Worm (Caenorhabditis elegans) whole organism, L1 larva: ENCODE results near the gene ZK402.5.

Experiments
- C04F5.9 ChIP-seq: sonication (generic microtip); optimal IDR thresholded peaks from 2 replicates; lab custom pipeline; 2016; ENCODE audit warnings: missing genetic modification characterization, missing compliant biosample characterization
- C16A3.4 ChIP-seq: fragments of 150-350 bp; optimal IDR thresholded peaks from 2 replicates; lab custom pipeline; 2014; ENCODE audit warnings: missing biosample characterization, missing genetic modification characterization
- aha-1 ChIP-seq: fragments of 150-350 bp; optimal IDR thresholded peaks from 2 replicates; lab custom pipeline; 2014; ENCODE audit warnings: missing biosample characterization, missing genetic modification characterization
- alr-1 ChIP-seq: fragments of 200-800 bp; sonication (Bioruptor generic); optimal IDR thresholded peaks from 2 replicates; lab custom pipeline; 2018; ENCODE audit warnings: borderline replicate concordance, mild to moderate bottlenecking, missing genetic modification characterization, missing compliant biosample characterization
- aly-2 ChIP-seq: fragments of 150-350 bp; optimal IDR thresholded peaks from 2 replicates; lab custom pipeline; 2014; ENCODE audit warnings: missing biosample characterization, missing genetic modification characterization
- ama-1 ChIP-seq: fragments of 150-350 bp; optimal IDR thresholded peaks from 2 replicates; lab custom pipeline; 2014
- blmp-1 ChIP-seq: fragments of 150-350 bp; optimal IDR thresholded peaks from 2 replicates; lab custom pipeline; 2014; ENCODE audit warnings: missing biosample characterization, missing genetic modification characterization
- ceh-82 ChIP-seq, 3 experiments: fragments of 150-350 bp in 1 of 3; sonication (generic microtip) in 2 of 3; optimal IDR thresholded peaks; 2 replicates each; lab custom pipeline; 2014 to 2017; ENCODE audit warnings: missing biosample characterization in 3 of 3, missing genetic modification characterization in 3 of 3
- ceh-88 ChIP-seq: fragments of 200-800 bp; sonication (Bioruptor generic); IDR thresholded peaks from 2 replicates; pipeline ENCODE4 v1.3.6; 2022; ENCODE audit warnings: missing genetic modification characterization, missing compliant biosample characterization
- dpl-1 ChIP-seq, 3 experiments: fragments of 150-350 bp in 2 of 3; sonication (generic microtip) in 1 of 3; optimal IDR thresholded peaks; 2 replicates each; lab custom pipeline; 2014 to 2017; ENCODE audit warnings: missing biosample characterization in 3 of 3, missing genetic modification characterization in 3 of 3, missing genetic modification reagents in 3 of 3
- dsc-1 ChIP-seq: sonication (generic microtip); optimal IDR thresholded peaks from 2 replicates; lab custom pipeline; 2016; ENCODE audit warnings: mild to moderate bottlenecking, missing genetic modification characterization, missing compliant biosample characterization
- efl-1 ChIP-seq, 4 experiments: fragments of 150-350 bp; optimal IDR thresholded peaks in 3 of 4; peaks in 1 of 4; 1 replicate in 1 of 4; 2 replicates in 3 of 4; lab custom pipeline; 2014; ENCODE audit warnings: missing biosample characterization in 2 of 4, missing genetic modification characterization in 2 of 4, missing genetic modification reagents in 2 of 4
- elt-3 ChIP-seq, 6 experiments: fragments of 150-350 bp in 1 of 6; sonication (generic microtip); optimal IDR thresholded peaks; 2 replicates each; lab custom pipeline; 2017 to 2018; ENCODE audit warnings: missing biosample characterization in 6 of 6, missing genetic modification characterization in 6 of 6, inconsistent platforms in 1 of 6
- fkh-10 ChIP-seq: sonication (generic microtip); optimal IDR thresholded peaks from 2 replicates; lab custom pipeline; 2017; ENCODE audit warnings: missing biosample characterization, missing genetic modification reagents, missing genetic modification characterization
- fkh-4 ChIP-seq: sonication (generic microtip); optimal IDR thresholded peaks from 2 replicates; lab custom pipeline; 2016; ENCODE audit warnings: missing compliant biosample characterization, missing genetic modification characterization, borderline replicate concordance
- fkh-8 ChIP-seq: sonication (generic microtip); optimal IDR thresholded peaks from 2 replicates; lab custom pipeline; 2016; ENCODE audit warnings: mild to moderate bottlenecking, missing genetic modification characterization, missing compliant biosample characterization
- hlh-4 ChIP-seq: sonication (generic microtip); optimal IDR thresholded peaks from 2 replicates; lab custom pipeline; 2016; ENCODE audit warnings: mild to moderate bottlenecking, missing genetic modification characterization, missing compliant biosample characterization
- irx-1 ChIP-seq: sonication (generic microtip); optimal IDR thresholded peaks from 2 replicates; lab custom pipeline; 2016; ENCODE audit warnings: missing genetic modification characterization, missing compliant biosample characterization
- isw-1 ChIP-seq: fragments of 200-800 bp; sonication (Bioruptor generic); IDR thresholded peaks from 2 replicates; pipeline ENCODE4 v1.3.6; 2022; ENCODE audit warnings: missing genetic modification characterization, missing compliant biosample characterization
- lin-14 ChIP-seq: fragments of 200-800 bp; sonication (Bioruptor generic); optimal IDR thresholded peaks from 2 replicates; lab custom pipeline; 2018; ENCODE audit warnings: mild to moderate bottlenecking, missing genetic modification characterization, moderate library complexity, missing compliant biosample characterization
- lin-35 ChIP-seq, 2 experiments: fragments of 150-350 bp; optimal IDR thresholded peaks; 2 replicates each; lab custom pipeline; 2014; ENCODE audit warnings: missing biosample characterization in 2 of 2, missing genetic modification characterization in 2 of 2, missing genetic modification reagents in 2 of 2
- lin-39 ChIP-seq: fragments of 150-350 bp; optimal IDR thresholded peaks from 2 replicates; lab custom pipeline; 2014; ENCODE audit warnings: missing biosample characterization, missing genetic modification reagents, missing genetic modification characterization
- lir-3 ChIP-seq: sonication (generic microtip); optimal IDR thresholded peaks from 2 replicates; lab custom pipeline; 2016; ENCODE audit warnings: mild to moderate bottlenecking, missing genetic modification characterization, moderate library complexity, missing compliant biosample characterization; ENCODE audit not compliant: poor library complexity
- lsy-2 ChIP-seq, 2 experiments: fragments of 150-350 bp; optimal IDR thresholded peaks; 2 replicates each; lab custom pipeline; 2014; ENCODE audit warnings: missing biosample characterization in 2 of 2, missing genetic modification characterization in 2 of 2
- mdl-1 ChIP-seq, 2 experiments: fragments of 150-350 bp; optimal IDR thresholded peaks; 2 replicates each; lab custom pipeline; 2014 to 2017; ENCODE audit warnings: missing biosample characterization in 2 of 2, missing genetic modification characterization in 2 of 2, inconsistent platforms in 1 of 2
- mep-1 ChIP-seq: fragments of 150-350 bp; optimal IDR thresholded peaks from 2 replicates; lab custom pipeline; 2014; ENCODE audit warnings: missing biosample characterization, missing genetic modification characterization
- nhr-11 ChIP-seq: fragments of 150-350 bp; optimal IDR thresholded peaks from 2 replicates; lab custom pipeline; 2014; ENCODE audit warnings: missing biosample characterization, missing genetic modification characterization
- nhr-19 ChIP-seq: fragments of 200-800 bp; sonication (Bioruptor generic); conservative IDR thresholded peaks from 2 replicates; pipeline ENCODE4 v1.3.6; 2022; ENCODE audit warnings: missing genetic modification characterization, missing compliant biosample characterization
- nhr-20 ChIP-seq: sonication (generic microtip); optimal IDR thresholded peaks from 2 replicates; lab custom pipeline; 2016; ENCODE audit warnings: mild to moderate bottlenecking, missing genetic modification characterization, missing compliant biosample characterization
- nhr-237 ChIP-seq: fragments of 150-350 bp; optimal IDR thresholded peaks from 2 replicates; lab custom pipeline; 2014; ENCODE audit warnings: missing biosample characterization, missing genetic modification characterization
- nhr-28 ChIP-seq: fragments of 150-350 bp; optimal IDR thresholded peaks from 2 replicates; lab custom pipeline; 2014; ENCODE audit warnings: missing biosample characterization, missing genetic modification characterization
- nhr-47 ChIP-seq: sonication (generic microtip); optimal IDR thresholded peaks from 2 replicates; lab custom pipeline; 2016; ENCODE audit warnings: mild to moderate bottlenecking, missing genetic modification characterization, moderate library complexity, missing compliant biosample characterization
- nhr-71 ChIP-seq: sonication (generic microtip); optimal IDR thresholded peaks from 2 replicates; lab custom pipeline; 2016; ENCODE audit warnings: mild to moderate bottlenecking, missing genetic modification characterization, moderate library complexity, missing compliant biosample characterization
- nhr-76 ChIP-seq: sonication (generic microtip); optimal IDR thresholded peaks from 2 replicates; lab custom pipeline; 2017; ENCODE audit warnings: missing biosample characterization, missing genetic modification characterization
- nhr-85 ChIP-seq: sonication (generic microtip); peaks from one replicate; lab custom pipeline; 2016; ENCODE audit warnings: missing genetic modification characterization, inconsistent platforms, missing compliant biosample characterization
- pag-3 ChIP-seq: sonication (generic microtip); optimal IDR thresholded peaks from 2 replicates; lab custom pipeline; 2017; ENCODE audit warnings: missing genetic modification characterization, mild to moderate bottlenecking, missing compliant biosample characterization, antibody characterized with exemption, borderline replicate concordance; ENCODE audit not compliant: insufficient read depth
- rnt-1 ChIP-seq: sonication (generic microtip); optimal IDR thresholded peaks from 2 replicates; lab custom pipeline; 2016; ENCODE audit warnings: mild to moderate bottlenecking, missing genetic modification characterization, moderate library complexity, missing compliant biosample characterization
- skn-1 ChIP-seq: fragments of 150-350 bp; optimal IDR thresholded peaks from 2 replicates; lab custom pipeline; 2014; ENCODE audit warnings: missing biosample characterization, missing genetic modification characterization
- snpc-4 ChIP-seq: fragments of 150-350 bp; optimal IDR thresholded peaks from 2 replicates; lab custom pipeline; 2014; ENCODE audit warnings: missing biosample characterization, missing genetic modification characterization
- snu-23 ChIP-seq: sonication (generic microtip); optimal IDR thresholded peaks from 2 replicates; lab custom pipeline; 2016; ENCODE audit warnings: missing genetic modification characterization, missing compliant biosample characterization
- sox-4 ChIP-seq: sonication (generic microtip); optimal IDR thresholded peaks from 2 replicates; lab custom pipeline; 2016; ENCODE audit warnings: missing genetic modification characterization, missing compliant biosample characterization
- swsn-7 ChIP-seq: sonication (generic microtip); optimal IDR thresholded peaks from 2 replicates; lab custom pipeline; 2016; ENCODE audit warnings: missing genetic modification characterization, missing compliant biosample characterization
- tlp-1 ChIP-seq: fragments of 150-350 bp; optimal IDR thresholded peaks from 2 replicates; lab custom pipeline; 2014; ENCODE audit warnings: missing biosample characterization, missing genetic modification characterization
- unc-30 ChIP-seq: sonication (generic microtip); optimal IDR thresholded peaks from 2 replicates; lab custom pipeline; 2017; ENCODE audit warnings: missing biosample characterization, missing genetic modification characterization
- unc-86 ChIP-seq: sonication (generic microtip); optimal IDR thresholded peaks from 2 replicates; lab custom pipeline; 2016; ENCODE audit warnings: missing genetic modification characterization, missing compliant biosample characterization
- vab-15 ChIP-seq: sonication (generic microtip); optimal IDR thresholded peaks from 2 replicates; lab custom pipeline; 2017; ENCODE audit warnings: missing genotype, mild to moderate bottlenecking, missing genetic modification characterization, missing compliant biosample characterization
- xbp-1 ChIP-seq: sonication (generic microtip); optimal IDR thresholded peaks from 2 replicates; lab custom pipeline; 2016; ENCODE audit warnings: missing genetic modification characterization, missing compliant biosample characterization
- ztf-11 ChIP-seq, 2 experiments: sonication (generic microtip); optimal IDR thresholded peaks; 2 replicates each; lab custom pipeline; 2016 to 2017; ENCODE audit warnings: missing genetic modification characterization in 2 of 2, missing biosample characterization in 1 of 2, missing compliant biosample characterization in 1 of 2
- ztf-4 ChIP-seq: fragments of 150-350 bp; optimal IDR thresholded peaks from 2 replicates; lab custom pipeline; 2014; ENCODE audit warnings: missing biosample characterization, missing genetic modification characterization

ZK402.5 gene

ce11 chrX:1401259-1401658, at the start of gene ZK402.5:
TSS of gene ZK402.5 (minus strand) at chrX:1401359.
- TF ChIP-seq elt-3 (tag; optimal IDR thresholded peaks at IDR 0.05; lab: Kevin White, UChicago) (no peak), aha-1 (no peak), lir-3 (tag; lab: Kevin White, UChicago) (no peak), aly-2 (tag; lab: Kevin White, UChicago) (no peak), fkh-10 (GFP tag; lab: Kevin White, UChicago) (no peak), nhr-71 (tag; lab: Kevin White, UChicago) (no peak), pag-3 (no peak), ztf-11 (tag; optimal IDR thresholded peaks at IDR 0.05; lab: Kevin White, UChicago) (no peak), nhr-76 (no peak), isw-1 (no peak), ztf-4 (tag; lab: Kevin White, UChicago) (no peak)

DNA sequence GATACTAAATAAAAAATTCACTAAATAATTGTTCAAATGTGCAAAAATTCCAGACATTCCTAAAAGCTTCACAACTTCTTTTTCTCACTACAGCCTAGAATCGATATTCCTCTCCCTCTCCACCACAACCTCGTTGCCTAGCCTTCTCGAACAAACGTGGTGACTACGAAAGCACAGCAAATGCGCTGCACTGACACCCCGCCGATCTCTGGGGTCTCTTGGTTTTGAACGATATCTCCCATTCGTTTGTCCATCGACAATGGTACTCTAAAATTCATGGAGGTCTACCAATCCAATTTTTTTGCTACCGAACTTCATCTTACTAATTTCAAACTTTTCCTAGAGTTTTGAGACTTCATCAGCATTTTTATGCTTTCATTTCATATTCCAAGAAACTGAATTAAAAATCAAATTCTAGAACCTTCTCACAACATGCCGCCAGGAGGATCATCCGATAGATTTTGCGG, 49.2 kb upstream of the ZK402.5 start, which contains the start of gene W05H7.1:
Gene W05H7.1 (plus strand): TSS at position 417 of the 467 bp plus-strand sequence.
- TF ChIP-seq lsy-2 (tag; optimal IDR thresholded peaks at IDR 0.05; lab: Kevin White, UChicago) (peak in 1 of 2 experiments; percentile 59), nhr-47 (tag; lab: Kevin White, UChicago) (peak; percentile 32), rnt-1 (peak; percentile 31), sox-4 (tag; lab: Kevin White, UChicago) (no peak), mep-1 (tag; lab: Kevin White, UChicago) (peak; percentile 53), ceh-82 (tag; optimal IDR thresholded peaks at IDR 0.05; lab: Kevin White, UChicago) (peak in 2 of 3 experiments; percentile 19 to 22), snu-23 (peak; percentile 67), nhr-20 (tag; lab: Kevin White, UChicago) (peak; percentile 48), efl-1 (optimal IDR thresholded peaks at IDR 0.05; lab: Kevin White, UChicago) (peak in 1 of 2 experiments; percentile 43), efl-1 (GFP tag; optimal IDR thresholded peaks at IDR 0.05 in 1 of 2; lab: Kevin White, UChicago) (no peak), mdl-1 (tag; optimal IDR thresholded peaks at IDR 0.05; lab: Kevin White, UChicago) (peak in 1 of 2 experiments; percentile 38), skn-1 (tag; lab: Kevin White, UChicago) (peak; percentile 62), irx-1 (tag; lab: Kevin White, UChicago) (peak; percentile 2), xbp-1 (tag; lab: Kevin White, UChicago) (peak; percentile 9), alr-1 (no peak), blmp-1 (tag; lab: Kevin White, UChicago) (peak; percentile 29), nhr-28 (tag; lab: Kevin White, UChicago) (no peak), fkh-4 (no peak), unc-86 (tag; lab: Kevin White, UChicago) (peak; percentile 51), fkh-8 (tag; lab: Kevin White, UChicago) (peak; percentile 36), nhr-19 (GFP tag; lab: Robert Waterston, UW) (0 out of 2 replicates have a peak, but pooled peaks have one; percentile 8), lin-35 (GFP tag; optimal IDR thresholded peaks at IDR 0.05; lab: Kevin White, UChicago) (peak; percentile 16 to 50), swsn-7 (tag; lab: Kevin White, UChicago) (peak; percentile 41), C16A3.4 (peak; percentile 67), lin-14 (GFP tag; lab: Kevin White, UChicago) (peak; percentile 49), dsc-1 (tag; lab: Kevin White, UChicago) (no peak), C04F5.9 (no peak), nhr-71 (tag; lab: Kevin White, UChicago) (peak; percentile 46), dpl-1 (GFP tag; optimal IDR thresholded peaks at IDR 0.05; lab: Kevin White, UChicago) (peak in 2 of 3 experiments; percentile 12 to 13)

DNA sequence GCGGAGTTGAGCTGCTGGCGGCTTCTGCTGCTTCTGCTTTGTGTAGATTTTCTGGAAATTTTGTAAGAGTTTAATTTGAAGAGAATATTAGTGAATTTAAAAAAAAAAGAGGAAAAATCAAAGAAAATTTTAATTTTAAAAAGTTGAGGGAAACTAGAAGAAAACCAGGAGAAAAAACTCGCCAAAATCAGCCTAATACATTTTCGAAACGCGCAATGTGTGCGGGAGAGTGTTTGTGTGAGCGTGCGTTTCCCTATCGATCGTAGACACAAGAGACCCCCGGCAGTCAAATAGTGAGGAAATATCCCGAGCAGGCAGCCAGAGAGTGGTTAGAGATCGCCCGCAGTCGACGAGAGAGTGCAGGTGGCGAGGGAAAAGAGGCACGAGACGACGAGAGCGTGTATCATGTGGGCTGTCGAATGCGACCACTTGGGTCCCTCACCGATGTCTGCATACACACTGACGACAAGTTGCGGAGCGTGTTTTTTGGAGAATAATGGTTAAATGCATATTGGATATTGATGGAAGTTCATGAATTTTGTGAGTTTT, 45.5 kb upstream of the ZK402.5 start, which contains the start of gene zfp-3:
Gene zfp-3 (minus strand): TSS at position 51 of the 549 bp plus-strand sequence.
- peak; percentile 99 for TF ChIP-seq nhr-71 (tag; lab: Kevin White, UChicago)
- TF ChIP-seq isw-1 = peak; percentile 91
- peak; percentile 88 for TF ChIP-seq ceh-88
- no peak for TF ChIP-seq tlp-1 (tag; lab: Kevin White, UChicago)
- peak; percentile 81 for TF ChIP-seq nhr-237 (tag; lab: Kevin White, UChicago)
- peak; percentile 97 for TF ChIP-seq ztf-4 (tag; lab: Kevin White, UChicago)
- TF ChIP-seq ceh-82 (tag; optimal IDR thresholded peaks at IDR 0.05; lab: Kevin White, UChicago) = peak; percentile 81 to 96 (median 94)
- TF ChIP-seq lin-39 (tag; lab: Kevin White, UChicago) = peak; percentile 64
- TF ChIP-seq nhr-85 (tag; lab: Kevin White, UChicago) = peak; percentile 97
- no peak for TF ChIP-seq unc-30
- peak; percentile 84 for TF ChIP-seq snpc-4
- peak; percentile 58 for TF ChIP-seq vab-15 (tag; lab: Kevin White, UChicago)
- TF ChIP-seq efl-1 (optimal IDR thresholded peaks at IDR 0.05; lab: Kevin White, UChicago) = peak; percentile 85 to 96
- TF ChIP-seq efl-1 (GFP tag; optimal IDR thresholded peaks at IDR 0.05 in 1 of 2; lab: Kevin White, UChicago) = peak; percentile 66 to 97
- TF ChIP-seq hlh-4 = peak; percentile 3
- TF ChIP-seq blmp-1 (tag; lab: Kevin White, UChicago) = peak; percentile 61
- peak; percentile 58 for TF ChIP-seq ama-1 (lab: Kevin White, UChicago)
- TF ChIP-seq nhr-28 (tag; lab: Kevin White, UChicago) = no peak
- TF ChIP-seq nhr-11 (tag; lab: Kevin White, UChicago) = peak; percentile 83
